Worm (Caenorhabditis elegans) whole organism, late embryonic: ENCODE measurements around the gene ttx-1.

Experiments
- ceh-9 ChIP-seq: sonication (generic microtip); optimal IDR thresholded peaks from 2 replicates; lab custom pipeline; 2016; ENCODE audit warnings: mild to moderate bottlenecking, missing genetic modification characterization, inconsistent platforms, missing compliant biosample characterization
- fkh-6 ChIP-seq: sonication (generic microtip); optimal IDR thresholded peaks from 2 replicates; lab custom pipeline; 2016; ENCODE audit warnings: missing genetic modification characterization, missing compliant biosample characterization
- hlh-13 ChIP-seq: fragments of 200-800 bp; sonication (Bioruptor generic); optimal IDR thresholded peaks from 2 replicates; lab custom pipeline; 2018; ENCODE audit warnings: mild to moderate bottlenecking, missing genetic modification characterization, missing compliant biosample characterization
- lin-11 ChIP-seq: fragments of 200-800 bp; sonication (Bioruptor generic); optimal IDR thresholded peaks from 2 replicates; lab custom pipeline; 2018; ENCODE audit warnings: mild to moderate bottlenecking, missing genetic modification characterization, missing compliant biosample characterization
- nhr-232 ChIP-seq: sonication (generic microtip); optimal IDR thresholded peaks from 2 replicates; lab custom pipeline; 2016; ENCODE audit warnings: missing genetic modification characterization, missing compliant biosample characterization
- odd-2 ChIP-seq: sonication (generic microtip); optimal IDR thresholded peaks from 2 replicates; lab custom pipeline; 2017; ENCODE audit warnings: antibody characterized with exemption, mild to moderate bottlenecking, missing genetic modification characterization, missing compliant biosample characterization
- rnt-1 ChIP-seq: sonication (generic microtip); optimal IDR thresholded peaks from 2 replicates; lab custom pipeline; 2016; ENCODE audit warnings: missing genetic modification characterization, missing compliant biosample characterization
- tbx-7 ChIP-seq: sonication (generic microtip); optimal IDR thresholded peaks from 2 replicates; lab custom pipeline; 2016; ENCODE audit warnings: missing genotype, missing genetic modification characterization, missing compliant biosample characterization
- unc-55 ChIP-seq: sonication (generic microtip); optimal IDR thresholded peaks from 2 replicates; lab custom pipeline; 2017; ENCODE audit warnings: missing biosample characterization, missing genetic modification reagents, missing genetic modification characterization
- unc-86 ChIP-seq: sonication (generic microtip); optimal IDR thresholded peaks from 2 replicates; lab custom pipeline; 2016; ENCODE audit warnings: missing genetic modification characterization, missing compliant biosample characterization

DNA sequence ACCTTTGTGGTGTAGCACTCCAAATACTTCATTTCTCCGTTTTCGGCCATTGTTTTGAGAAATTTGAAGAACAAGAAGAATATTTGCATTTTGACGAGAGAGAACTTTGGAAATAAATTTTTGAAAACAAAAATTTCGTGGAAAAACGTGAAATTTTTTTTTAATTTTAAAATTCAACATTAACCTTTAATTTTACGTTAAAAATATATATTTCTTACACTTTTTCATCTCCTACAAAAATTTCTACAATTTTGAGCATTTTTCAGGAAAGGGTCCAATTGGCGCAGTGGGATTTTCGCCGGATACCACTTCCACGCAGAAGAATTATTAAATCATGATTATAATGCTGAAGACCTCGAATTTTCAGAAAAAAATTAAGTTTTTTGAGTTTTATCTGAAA is 16.7 kb downstream of the ttx-1 start, which contains the start of gene spe-19:
- TF ChIP-seq unc-55 (GFP tag; lab: Kevin White, UChicago) (no peak), ceh-9 (no peak), unc-86 (no peak), lin-11 (tag; lab: Kevin White, UChicago) (no peak), odd-2 (no peak), rnt-1 (no peak), fkh-6 (tag; lab: Kevin White, UChicago) (no peak), tbx-7 (tag; lab: Kevin White, UChicago) (no peak), hlh-13 (GFP tag; lab: Kevin White, UChicago) (no peak), nhr-232 (tag; lab: Kevin White, UChicago) (no peak)
